Fruit fly (Drosophila melanogaster) whole organism, prepupa: ENCODE data around the gene CG32266.

ENCODE experiments used
- CG11762 ChIP-seq: fragments of 200-800 bp; sonication (Bioruptor generic); optimal IDR thresholded peaks from 3 replicates; lab custom pipeline; 2016; ENCODE audit warnings: missing biosample characterization, missing genetic modification characterization; ENCODE audit not compliant: insufficient read depth
- CG16779 ChIP-seq: fragments of 200-800 bp; sonication (Bioruptor generic); optimal IDR thresholded peaks from 3 replicates; lab custom pipeline; 2017; ENCODE audit warnings: missing biosample characterization, mild to moderate bottlenecking, missing genetic modification characterization
- CG3919 ChIP-seq: fragments of 200-800 bp; sonication (Bioruptor generic); optimal IDR thresholded peaks from 3 replicates; lab custom pipeline; 2016; ENCODE audit warnings: missing biosample characterization, missing genetic modification characterization
- Hr38 ChIP-seq: sonication (Bioruptor generic); optimal IDR thresholded peaks from 2 replicates; lab custom pipeline; 2016; ENCODE audit warnings: missing biosample characterization, missing genetic modification characterization
- OdsH ChIP-seq: fragments of 200-800 bp; sonication (Bioruptor generic); optimal IDR thresholded peaks from 3 replicates; lab custom pipeline; 2016; ENCODE audit warnings: missing biosample characterization, missing genetic modification characterization
- eg ChIP-seq: fragments of 200-800 bp; sonication (Bioruptor generic); IDR thresholded peaks from 3 replicates; pipeline ENCODE4 v1.3.6; 2022; ENCODE audit warnings: missing biosample characterization, missing genetic modification characterization
- salr ChIP-seq, 2 experiments: fragments of 200-800 bp; sonication (Bioruptor generic); optimal IDR thresholded peaks; 3 replicates each; lab custom pipeline; 2016 to 2018; ENCODE audit warnings: missing biosample characterization in 2 of 2, missing genetic modification characterization in 2 of 2, mild to moderate bottlenecking in 1 of 2

dm6 chr3L:3816772-3817483 lies 26.3 kb downstream of the CG32266 start:
- peak in 1 of 2 experiments; percentile 34 for TF ChIP-seq salr (GFP tag; optimal IDR thresholded peaks at IDR 0.05; lab: Kevin White, UChicago)
- TF ChIP-seq Hr38, result no peak
- no peak for TF ChIP-seq eg (GFP tag; lab: Robert Waterston, UW)
- TF ChIP-seq CG16779 (tag; lab: Kevin White, UChicago), result peak; percentile 74
- peak; percentile 43 for TF ChIP-seq CG11762 (GFP tag; lab: Kevin White, UChicago)
- peak; percentile 40 for TF ChIP-seq CG3919 (GFP tag; lab: Kevin White, UChicago)
- TF ChIP-seq OdsH, result no peak
